Fruit fly (Drosophila melanogaster): Measurements from ENCODE around the gene AlkB.

DNA sequence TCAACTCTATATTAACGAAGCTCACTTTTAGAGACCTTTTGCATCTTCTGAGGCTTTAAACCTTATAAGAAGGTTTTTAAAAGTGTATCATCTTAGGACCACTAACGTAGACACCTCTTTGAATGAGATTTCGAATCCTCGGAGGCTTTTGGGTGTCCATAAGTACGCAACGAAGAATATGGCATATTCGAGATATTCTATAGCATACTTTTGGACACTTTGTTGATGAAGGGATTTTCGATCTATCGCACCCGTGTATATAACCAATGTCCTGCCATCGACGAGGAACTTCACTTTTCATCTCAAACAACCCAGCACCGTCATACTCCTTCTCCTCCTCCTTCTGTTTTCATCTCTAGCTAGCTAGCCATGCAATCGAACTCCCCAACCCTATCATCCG lies 36.9 kb downstream of the AlkB start:
- no peak for TF ChIP-seq Clk (GFP tag; optimal IDR thresholded peaks at IDR 0.05)
- no peak for TF ChIP-seq toe (GFP tag; optimal IDR thresholded peaks at IDR 0.05)

All from whole organism, adult.